Worm (Caenorhabditis elegans) whole organism, early embryonic: ENCODE results near the gene prx-5.

ENCODE experiments used
- B0310.2 ChIP-seq: sonication (generic microtip); optimal IDR thresholded peaks from 2 replicates; lab custom pipeline; 2016; ENCODE audit warnings: mild to moderate bottlenecking, missing genetic modification characterization, missing compliant biosample characterization
- F13C5.2 ChIP-seq: sonication (generic microtip); optimal IDR thresholded peaks from 2 replicates; lab custom pipeline; 2017; ENCODE audit warnings: mild to moderate bottlenecking, missing genetic modification characterization, inconsistent platforms, missing compliant biosample characterization
- aly-1 ChIP-seq: sonication (generic microtip); optimal IDR thresholded peaks from 2 replicates; lab custom pipeline; 2016; ENCODE audit warnings: missing genetic modification characterization, missing compliant biosample characterization
- ama-1 ChIP-seq: fragments of 150-350 bp; optimal IDR thresholded peaks from 2 replicates; lab custom pipeline; 2014
- ceh-13 ChIP-seq: fragments of 200-800 bp; sonication (Bioruptor generic); optimal IDR thresholded peaks from 2 replicates; lab custom pipeline; 2018; ENCODE audit warnings: mild to moderate bottlenecking, missing genetic modification characterization, missing compliant biosample characterization
- ceh-36 ChIP-seq: sonication (generic microtip); optimal IDR thresholded peaks from 2 replicates; lab custom pipeline; 2016; ENCODE audit warnings: missing genetic modification characterization, inconsistent platforms, missing compliant biosample characterization
- ets-7 ChIP-seq: sonication (generic microtip); optimal IDR thresholded peaks from 2 replicates; lab custom pipeline; 2016; ENCODE audit warnings: missing genotype, missing genetic modification characterization, missing compliant biosample characterization
- flt-1 ChIP-seq: fragments of 200-800 bp; sonication (Bioruptor generic); IDR thresholded peaks from 2 replicates; pipeline ENCODE4 v1.3.6; 2022; ENCODE audit warnings: missing genetic modification characterization, missing compliant biosample characterization
- hmbx-1 ChIP-seq: sonication (generic microtip); optimal IDR thresholded peaks from 2 replicates; lab custom pipeline; 2016; ENCODE audit warnings: mild to moderate bottlenecking, missing genetic modification characterization, missing compliant biosample characterization
- hmg-4 ChIP-seq: fragments of 200-800 bp; sonication (Bioruptor generic); optimal IDR thresholded peaks from 2 replicates; lab custom pipeline; 2018; ENCODE audit warnings: mild to moderate bottlenecking, missing genetic modification characterization, missing compliant biosample characterization
- hnd-1 ChIP-seq: sonication (generic microtip); optimal IDR thresholded peaks from 2 replicates; lab custom pipeline; 2016; ENCODE audit warnings: missing genetic modification characterization, missing compliant biosample characterization
- pes-1 ChIP-seq: fragments of 200-800 bp; sonication (Bioruptor generic); IDR thresholded peaks from 2 replicates; pipeline ENCODE4 v1.3.6; 2022; ENCODE audit warnings: missing genetic modification reagents, missing genetic modification characterization, missing compliant biosample characterization
- scrt-1 ChIP-seq: fragments of 200-800 bp; sonication (Bioruptor generic); IDR thresholded peaks from 2 replicates; pipeline ENCODE4 v1.3.6; 2022; ENCODE audit warnings: missing genetic modification characterization, missing compliant biosample characterization
- sea-1 ChIP-seq: fragments of 200-800 bp; sonication (Bioruptor generic); conservative IDR thresholded peaks from 2 replicates; pipeline ENCODE4 v1.3.6; 2022; ENCODE audit warnings: missing genetic modification characterization, missing compliant biosample characterization
- tbx-11 ChIP-seq: fragments of 200-800 bp; sonication (Bioruptor generic); IDR thresholded peaks from 2 replicates; pipeline ENCODE4 v1.3.6; 2022; ENCODE audit warnings: missing genetic modification characterization, missing compliant biosample characterization
- tbx-37 ChIP-seq: fragments of 200-800 bp; sonication (Bioruptor generic); conservative IDR thresholded peaks from 2 replicates; pipeline ENCODE4 v1.3.6; 2022; ENCODE audit warnings: missing genetic modification reagents, missing genetic modification characterization, missing compliant biosample characterization
- tra-4 ChIP-seq: sonication (generic microtip); optimal IDR thresholded peaks from 2 replicates; lab custom pipeline; 2017; ENCODE audit warnings: missing genetic modification characterization, missing compliant biosample characterization

The prx-5 gene

ce11 chrII:8717579-8717978 is 13.0 kb downstream of the prx-5 start:
- TF ChIP-seq sea-1 (GFP tag; lab: Robert Waterston, UW) (no peak), hnd-1 (tag; lab: Kevin White, UChicago) (no peak), aly-1 (tag; lab: Kevin White, UChicago) (no peak), tra-4 (tag; lab: Kevin White, UChicago) (no peak), ceh-36 (no peak), ama-1 (lab: Kevin White, UChicago) (no peak), scrt-1 (GFP tag; lab: Robert Waterston, UW) (no peak), ceh-13 (no peak), hmbx-1 (tag; lab: Kevin White, UChicago) (no peak), ets-7 (tag; lab: Kevin White, UChicago) (no peak), tbx-11 (GFP tag; lab: Robert Waterston, UW) (no peak), hmg-4 (GFP tag; lab: Kevin White, UChicago) (no peak)

- TF ChIP-seq ets-7 (tag; lab: Kevin White, UChicago): no peak
- TF ChIP-seq tbx-11 (GFP tag; lab: Robert Waterston, UW): no peak
- no peak for TF ChIP-seq ceh-13
- no peak for TF ChIP-seq hnd-1 (tag; lab: Kevin White, UChicago)
- TF ChIP-seq hmbx-1 (tag; lab: Kevin White, UChicago): no peak
- TF ChIP-seq ama-1 (lab: Kevin White, UChicago): no peak
- TF ChIP-seq ceh-36: no peak
- TF ChIP-seq hmg-4 (GFP tag; lab: Kevin White, UChicago): no peak
- no peak for TF ChIP-seq F13C5.2 (tag; lab: Kevin White, UChicago)
- TF ChIP-seq sea-1 (GFP tag; lab: Robert Waterston, UW): no peak
- TF ChIP-seq tra-4 (tag; lab: Kevin White, UChicago): no peak
- TF ChIP-seq tbx-37 (GFP tag; lab: Robert Waterston, UW): no peak
- TF ChIP-seq B0310.2: no peak
- no peak for TF ChIP-seq flt-1 (GFP tag; lab: Robert Waterston, UW)
- no peak for TF ChIP-seq aly-1 (tag; lab: Kevin White, UChicago)
- no peak for TF ChIP-seq scrt-1 (GFP tag; lab: Robert Waterston, UW)
- no peak for TF ChIP-seq pes-1 (GFP tag; lab: Robert Waterston, UW)
Observed at ce11 chrII:8721955-8722524, 17.4 kb downstream of the prx-5 start, which contains the start of gene trcs-2. TSS of gene trcs-2 (plus strand) at chrII:8722474.

ce11 chrII:8726700-8727099 is 22.1 kb downstream of the prx-5 start, which contains the start of gene T01B7.9:
TSS of gene T01B7.9 (minus strand) at chrII:8726800.
- TF ChIP-seq ceh-13: no peak
- no peak for TF ChIP-seq flt-1 (GFP tag; lab: Robert Waterston, UW)

ce11 chrII:8730281-8730680 is 25.7 kb downstream of the prx-5 start:
- TF ChIP-seq flt-1 (GFP tag; lab: Robert Waterston, UW) (no peak), hmbx-1 (tag; lab: Kevin White, UChicago) (no peak), aly-1 (tag; lab: Kevin White, UChicago) (no peak), ama-1 (lab: Kevin White, UChicago) (no peak), hnd-1 (tag; lab: Kevin White, UChicago) (no peak), sea-1 (GFP tag; lab: Robert Waterston, UW) (no peak), tbx-37 (GFP tag; lab: Robert Waterston, UW) (no peak), hmg-4 (GFP tag; lab: Kevin White, UChicago) (no peak)

ce11 chrII:8730960-8731693 is 26.5 kb downstream of the prx-5 start:
- TF ChIP-seq ceh-13 (no peak), flt-1 (GFP tag; lab: Robert Waterston, UW) (no peak), pes-1 (GFP tag; lab: Robert Waterston, UW) (no peak), ama-1 (lab: Kevin White, UChicago) (no peak), hmg-4 (GFP tag; lab: Kevin White, UChicago) (no peak), scrt-1 (GFP tag; lab: Robert Waterston, UW) (no peak), aly-1 (tag; lab: Kevin White, UChicago) (no peak), ets-7 (tag; lab: Kevin White, UChicago) (no peak), hnd-1 (tag; lab: Kevin White, UChicago) (no peak), ceh-36 (no peak), F13C5.2 (tag; lab: Kevin White, UChicago) (no peak), hmbx-1 (tag; lab: Kevin White, UChicago) (no peak), tra-4 (tag; lab: Kevin White, UChicago) (no peak), tbx-37 (GFP tag; lab: Robert Waterston, UW) (no peak), sea-1 (GFP tag; lab: Robert Waterston, UW) (no peak)

ce11 chrII:8731736-8732229 is 27.2 kb downstream of the prx-5 start:
- no peak for TF ChIP-seq scrt-1 (GFP tag; lab: Robert Waterston, UW)
- no peak for TF ChIP-seq B0310.2
- TF ChIP-seq hnd-1 (tag; lab: Kevin White, UChicago): no peak
- no peak for TF ChIP-seq hmg-4 (GFP tag; lab: Kevin White, UChicago)
- no peak for TF ChIP-seq tbx-11 (GFP tag; lab: Robert Waterston, UW)
- TF ChIP-seq aly-1 (tag; lab: Kevin White, UChicago): no peak
- TF ChIP-seq ets-7 (tag; lab: Kevin White, UChicago): no peak
- TF ChIP-seq ceh-13: no peak
- TF ChIP-seq ama-1 (lab: Kevin White, UChicago): no peak
- TF ChIP-seq pes-1 (GFP tag; lab: Robert Waterston, UW): no peak
- TF ChIP-seq F13C5.2 (tag; lab: Kevin White, UChicago): no peak
- TF ChIP-seq sea-1 (GFP tag; lab: Robert Waterston, UW): no peak
- TF ChIP-seq flt-1 (GFP tag; lab: Robert Waterston, UW): no peak
- TF ChIP-seq ceh-36: no peak
- TF ChIP-seq tra-4 (tag; lab: Kevin White, UChicago): no peak
- no peak for TF ChIP-seq tbx-37 (GFP tag; lab: Robert Waterston, UW)
